Worm (Caenorhabditis elegans) whole organism, early embryonic: ENCODE measurements around the gene gcy-13.

Source experiments
- B0310.2 ChIP-seq: sonication (generic microtip); optimal IDR thresholded peaks from 2 replicates; lab custom pipeline; 2016; ENCODE audit warnings: mild to moderate bottlenecking, missing genetic modification characterization, missing compliant biosample characterization
- F13C5.2 ChIP-seq: sonication (generic microtip); optimal IDR thresholded peaks from 2 replicates; lab custom pipeline; 2017; ENCODE audit warnings: mild to moderate bottlenecking, missing genetic modification characterization, inconsistent platforms, missing compliant biosample characterization
- aly-1 ChIP-seq: sonication (generic microtip); optimal IDR thresholded peaks from 2 replicates; lab custom pipeline; 2016; ENCODE audit warnings: missing genetic modification characterization, missing compliant biosample characterization
- ama-1 ChIP-seq: fragments of 150-350 bp; optimal IDR thresholded peaks from 2 replicates; lab custom pipeline; 2014
- ceh-13 ChIP-seq: fragments of 200-800 bp; sonication (Bioruptor generic); optimal IDR thresholded peaks from 2 replicates; lab custom pipeline; 2018; ENCODE audit warnings: mild to moderate bottlenecking, missing genetic modification characterization, missing compliant biosample characterization
- ceh-36 ChIP-seq: sonication (generic microtip); optimal IDR thresholded peaks from 2 replicates; lab custom pipeline; 2016; ENCODE audit warnings: missing genetic modification characterization, inconsistent platforms, missing compliant biosample characterization
- ets-7 ChIP-seq: sonication (generic microtip); optimal IDR thresholded peaks from 2 replicates; lab custom pipeline; 2016; ENCODE audit warnings: missing genotype, missing genetic modification characterization, missing compliant biosample characterization
- flt-1 ChIP-seq: fragments of 200-800 bp; sonication (Bioruptor generic); IDR thresholded peaks from 2 replicates; pipeline ENCODE4 v1.3.6; 2022; ENCODE audit warnings: missing genetic modification characterization, missing compliant biosample characterization
- pes-1 ChIP-seq: fragments of 200-800 bp; sonication (Bioruptor generic); IDR thresholded peaks from 2 replicates; pipeline ENCODE4 v1.3.6; 2022; ENCODE audit warnings: missing genetic modification reagents, missing genetic modification characterization, missing compliant biosample characterization
- scrt-1 ChIP-seq: fragments of 200-800 bp; sonication (Bioruptor generic); IDR thresholded peaks from 2 replicates; pipeline ENCODE4 v1.3.6; 2022; ENCODE audit warnings: missing genetic modification characterization, missing compliant biosample characterization
- tra-4 ChIP-seq: sonication (generic microtip); optimal IDR thresholded peaks from 2 replicates; lab custom pipeline; 2017; ENCODE audit warnings: missing genetic modification characterization, missing compliant biosample characterization

DNA sequence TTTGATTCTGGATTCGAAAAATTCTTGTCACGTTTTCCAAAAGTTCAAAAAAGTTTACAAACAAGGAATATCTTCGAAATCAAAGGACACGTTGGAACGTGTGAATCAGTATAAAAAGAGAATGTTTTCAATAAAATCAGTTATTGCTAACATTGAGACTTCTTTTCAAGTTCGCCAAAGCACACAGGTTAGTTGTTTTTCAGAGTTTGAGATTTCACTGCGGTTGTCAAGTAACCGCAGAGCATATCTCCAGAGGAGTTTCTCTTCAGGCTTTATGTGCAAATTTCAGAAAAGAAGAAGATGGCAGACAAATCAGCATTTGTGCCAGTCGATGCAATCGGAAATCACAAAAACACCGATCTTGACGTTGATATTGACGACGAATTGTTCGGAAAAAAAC is 16.8 kb upstream of the gcy-13 start, which contains the start of gene K01D12.15:
- TF ChIP-seq ama-1 (lab: Kevin White, UChicago), result no peak
- no peak for TF ChIP-seq ceh-36 (tag; lab: Kevin White, UChicago)
- TF ChIP-seq flt-1, result no peak
- TF ChIP-seq F13C5.2 (tag; lab: Kevin White, UChicago), result no peak
- TF ChIP-seq B0310.2 (tag; lab: Kevin White, UChicago), result no peak
- no peak for TF ChIP-seq ets-7 (tag; lab: Kevin White, UChicago)
- TF ChIP-seq aly-1 (tag; lab: Kevin White, UChicago), result no peak
- TF ChIP-seq scrt-1, result no peak
- no peak for TF ChIP-seq tra-4 (tag; lab: Kevin White, UChicago)
- no peak for TF ChIP-seq pes-1 (GFP tag; lab: Robert Waterston, UW)
- TF ChIP-seq ceh-13 (GFP tag; lab: Kevin White, UChicago), result no peak
